Worm (Caenorhabditis elegans): ENCODE data around the gene F10E7.11.

DNA sequence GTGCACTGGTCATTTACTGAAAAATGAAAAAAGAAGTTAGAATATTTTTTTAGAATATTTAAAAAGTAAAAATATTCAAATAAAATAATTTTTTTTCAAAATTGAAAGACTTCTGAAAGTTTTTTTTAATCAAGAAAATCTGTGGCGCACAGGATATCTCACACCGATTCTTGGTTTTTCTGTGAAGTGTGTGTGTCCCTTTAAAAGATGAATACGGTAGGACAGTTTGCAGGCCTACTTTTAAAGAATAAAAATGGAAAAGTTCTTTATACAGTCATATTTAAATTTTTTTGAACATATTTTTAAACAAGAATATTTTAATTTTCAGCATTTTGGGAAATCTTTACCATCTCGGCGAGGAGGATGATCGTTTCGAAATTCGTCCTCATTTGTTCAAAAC is 24.1 kb downstream of the F10E7.11 start, which contains the start of gene mct-5:
- no peak for TF ChIP-seq cog-1 (tag; optimal IDR thresholded peaks at IDR 0.05)
- TF ChIP-seq ztf-29 (GFP tag; IDR thresholded peaks at IDR 0.05): no peak
- no peak for TF ChIP-seq flt-1 (GFP tag; IDR thresholded peaks at IDR 0.05)
- no peak for TF ChIP-seq klf-2 (GFP tag; conservative IDR thresholded peaks at IDR 0.05)
- no peak for TF ChIP-seq ztf-23 (GFP tag; IDR thresholded peaks at IDR 0.05)
- no peak for TF ChIP-seq med-1 (GFP tag; optimal IDR thresholded peaks at IDR 0.05; ENCODE audit: insufficient read depth)
- no peak for TF ChIP-seq tab-1 (GFP tag; IDR thresholded peaks at IDR 0.05)
- no peak for TF ChIP-seq T22C8.4 (GFP tag; IDR thresholded peaks at IDR 0.05)

Measured in whole organism, midembryonic.